Fruit fly (Drosophila melanogaster) whole organism, embryonic: Measurements from ENCODE around the gene CG5023.

ENCODE experiments used
- Adf1 ChIP-seq: fragments of 200-800 bp; sonication (Bioruptor generic); IDR thresholded peaks from 2 replicates; pipeline ENCODE4 v1.3.6; 2022; ENCODE audit warnings: missing biosample characterization, missing genetic modification characterization
- Awh ChIP-seq: fragments of 200-800 bp; sonication (Bioruptor generic); IDR thresholded peaks from 2 replicates; pipeline ENCODE4, ENCODE4 v1.3.6; 2022; ENCODE audit warnings: missing biosample characterization, missing genetic modification characterization
- B-H1 ChIP-seq: fragments of 200-800 bp; sonication (Bioruptor generic); IDR thresholded peaks from 3 replicates; pipeline ENCODE4 v1.3.6; 2022; ENCODE audit warnings: missing biosample characterization, missing genetic modification characterization
- Bdp1 ChIP-seq: fragments of 200-800 bp; sonication (Bioruptor generic); optimal IDR thresholded peaks from 3 replicates; lab custom pipeline; 2016; ENCODE audit warnings: missing biosample characterization, missing genetic modification characterization
- Bteb2 ChIP-seq: fragments of 200-800 bp; sonication (Bioruptor generic); optimal IDR thresholded peaks from 2 replicates; lab custom pipeline; 2016; ENCODE audit warnings: missing biosample characterization, missing genetic modification characterization
- CG10366 ChIP-seq: fragments of 200-800 bp; sonication (Bioruptor generic); IDR thresholded peaks from 2 replicates; pipeline ENCODE4 v1.3.6; 2022; ENCODE audit warnings: missing biosample characterization, missing genetic modification characterization
- CG10543 ChIP-seq: fragments of 200-800 bp; sonication (Bioruptor generic); optimal IDR thresholded peaks from 3 replicates; lab custom pipeline; 2017; ENCODE audit warnings: missing biosample characterization, mild to moderate bottlenecking, missing genetic modification characterization, moderate library complexity
- CG10565 ChIP-seq: fragments of 200-800 bp; sonication (Bioruptor generic); optimal IDR thresholded peaks from 3 replicates; lab custom pipeline; 2016; ENCODE audit warnings: missing biosample characterization, mild to moderate bottlenecking, missing genetic modification characterization
- CG12769 ChIP-seq: fragments of 200-800 bp; sonication (Bioruptor generic); optimal IDR thresholded peaks from 2 replicates; lab custom pipeline; 2019; ENCODE audit warnings: missing biosample characterization, mild to moderate bottlenecking, missing genetic modification characterization, moderate library complexity
- CG15479 ChIP-seq: fragments of 200-800 bp; sonication (Bioruptor generic); optimal IDR thresholded peaks from 3 replicates; lab custom pipeline; 2019; ENCODE audit warnings: missing biosample characterization, mild to moderate bottlenecking, missing genetic modification characterization, moderate library complexity
- CG1603 ChIP-seq: fragments of 200-800 bp; sonication (Bioruptor generic); optimal IDR thresholded peaks from 2 replicates; lab custom pipeline; 2019; ENCODE audit warnings: missing biosample characterization, mild to moderate bottlenecking, missing genetic modification characterization, moderate library complexity
- CG18476 ChIP-seq: fragments of 200-800 bp; sonication (Bioruptor generic); optimal IDR thresholded peaks from 2 replicates; lab custom pipeline; 2016; ENCODE audit warnings: missing biosample characterization, mild to moderate bottlenecking, missing genetic modification characterization
- CG2129 ChIP-seq: fragments of 200-800 bp; sonication (Bioruptor generic); IDR thresholded peaks from 2 replicates; pipeline ENCODE4 v1.3.6; 2022; ENCODE audit warnings: missing biosample characterization, missing genetic modification characterization; ENCODE audit not compliant: partially characterized antibody
- CG2199 ChIP-seq: fragments of 200-800 bp; sonication (Bioruptor generic); IDR thresholded peaks from 3 replicates; pipeline ENCODE4 v1.3.6; 2022; ENCODE audit warnings: missing biosample characterization, missing genetic modification characterization
- CG2712 ChIP-seq: fragments of 200-800 bp; optimal IDR thresholded peaks from 3 replicates; lab custom pipeline; 2019; ENCODE audit warnings: missing biosample characterization, mild to moderate bottlenecking, missing genetic modification characterization, moderate library complexity
- CG30431 ChIP-seq: fragments of 200-800 bp; sonication (Bioruptor generic); optimal IDR thresholded peaks from 2 replicates; lab custom pipeline; 2017; ENCODE audit warnings: missing biosample characterization, missing genetic modification characterization
- CG31224 ChIP-seq: fragments of 200-800 bp; sonication (Bioruptor generic); IDR thresholded peaks from 2 replicates; pipeline ENCODE4 v1.3.6; 2022; ENCODE audit warnings: missing biosample characterization, missing genetic modification characterization
- CG42726 ChIP-seq: fragments of 200-800 bp; sonication (Bioruptor generic); IDR thresholded peaks from 2 replicates; pipeline ENCODE4 v1.3.6; 2022; ENCODE audit warnings: missing biosample characterization, missing genetic modification characterization; ENCODE audit not compliant: partially characterized antibody
- CG6683 ChIP-seq: fragments of 200-800 bp; sonication (Bioruptor generic); optimal IDR thresholded peaks from 2 replicates; lab custom pipeline; 2017; ENCODE audit warnings: missing biosample characterization, mild to moderate bottlenecking, missing genetic modification characterization, missing genetic modification reagents
- CG7745 ChIP-seq: fragments of 200-800 bp; sonication (Bioruptor generic); optimal IDR thresholded peaks from 2 replicates; lab custom pipeline; 2018; ENCODE audit warnings: missing biosample characterization, mild to moderate bottlenecking, missing genetic modification characterization, moderate library complexity
- CG7786 ChIP-seq: fragments of 200-800 bp; sonication (Bioruptor generic); optimal IDR thresholded peaks from 2 replicates; lab custom pipeline; 2016; ENCODE audit warnings: missing biosample characterization, missing genetic modification characterization
- CG7963 ChIP-seq: fragments of 200-800 bp; sonication (Bioruptor generic); IDR thresholded peaks from 3 replicates; pipeline ENCODE4 v1.3.6; 2022; ENCODE audit warnings: missing biosample characterization, missing genetic modification characterization; ENCODE audit not compliant: partially characterized antibody
- Chrac-16 ChIP-seq: fragments of 200-800 bp; sonication (Bioruptor generic); optimal IDR thresholded peaks from 3 replicates; lab custom pipeline; 2016; ENCODE audit warnings: missing biosample characterization, missing genetic modification characterization
- Doc2 ChIP-seq: fragments of 200-800 bp; sonication (Bioruptor generic); IDR thresholded peaks from 2 replicates; pipeline ENCODE4 v1.3.6; 2022; ENCODE audit warnings: missing biosample characterization, missing genetic modification characterization
- Ets65A ChIP-seq: fragments of 200-800 bp; sonication (Bioruptor generic); peaks from one replicate; lab custom pipeline; 2016; ENCODE audit warnings: missing biosample characterization, missing genetic modification characterization
- H15 ChIP-seq: fragments of 200-800 bp; sonication (Bioruptor generic); IDR thresholded peaks from 3 replicates; pipeline ENCODE4 v1.3.6; 2022; ENCODE audit warnings: missing biosample characterization, missing genetic modification characterization
- HLH54F ChIP-seq: fragments of 200-800 bp; sonication (Bioruptor generic); optimal IDR thresholded peaks from 3 replicates; lab custom pipeline; 2016; ENCODE audit warnings: missing biosample characterization, missing genetic modification characterization
- Hmr ChIP-seq: fragments of 200-800 bp; sonication (Bioruptor generic); optimal IDR thresholded peaks from 3 replicates; lab custom pipeline; 2017; ENCODE audit warnings: mild to moderate bottlenecking, missing biosample characterization, missing genetic modification reagents, missing genetic modification characterization
- Hmx ChIP-seq: fragments of 200-800 bp; sonication (Bioruptor generic); optimal IDR thresholded peaks from 2 replicates; lab custom pipeline; 2016; ENCODE audit warnings: missing biosample characterization, missing genetic modification characterization
- Jarid2 ChIP-seq: fragments of 200-800 bp; sonication (Bioruptor generic); optimal IDR thresholded peaks from 3 replicates; lab custom pipeline; 2017; ENCODE audit warnings: mild to moderate bottlenecking, missing biosample characterization, missing genetic modification reagents, missing genetic modification characterization
- Lpt ChIP-seq: fragments of >200 bp; optimal IDR thresholded peaks from 2 replicates; lab custom pipeline; 2018; ENCODE audit warnings: missing biosample characterization, missing genetic modification characterization
- Nf-YA ChIP-seq: fragments of 200-800 bp; sonication (Bioruptor generic); IDR thresholded peaks from 2 replicates; pipeline ENCODE4 v1.3.6; 2022; ENCODE audit warnings: missing biosample characterization, missing genetic modification characterization
- Sox100B ChIP-seq: fragments of 200-800 bp; sonication (Bioruptor generic); optimal IDR thresholded peaks from 3 replicates; lab custom pipeline; 2018; ENCODE audit warnings: missing biosample characterization, mild to moderate bottlenecking, missing genetic modification characterization
- Ssrp ChIP-seq: fragments of 200-800 bp; sonication (Bioruptor generic); optimal IDR thresholded peaks from 2 replicates; lab custom pipeline; 2018; ENCODE audit warnings: missing biosample characterization, mild to moderate bottlenecking, missing genetic modification characterization, moderate library complexity
- Taf1 ChIP-seq: fragments of 200-800 bp; sonication (Bioruptor generic); IDR thresholded peaks from 2 replicates; pipeline ENCODE4 v1.3.6; 2022; ENCODE audit warnings: missing biosample characterization, missing genetic modification characterization
- abd-A ChIP-seq: fragments of 200-800 bp; sonication (Bioruptor generic); optimal IDR thresholded peaks from 3 replicates; lab custom pipeline; 2019; ENCODE audit warnings: missing biosample characterization, mild to moderate bottlenecking, missing genetic modification characterization, moderate library complexity
- amos ChIP-seq: fragments of 200-800 bp; sonication (Bioruptor generic); IDR thresholded peaks from 2 replicates; pipeline ENCODE4 v1.3.6; 2022; ENCODE audit warnings: missing biosample characterization, missing genetic modification characterization; ENCODE audit not compliant: partially characterized antibody
- bbx ChIP-seq: fragments of 200-800 bp; sonication (Bioruptor generic); IDR thresholded peaks from 2 replicates; pipeline ENCODE4 v1.3.6; 2022; ENCODE audit warnings: missing biosample characterization, missing genetic modification characterization; ENCODE audit not compliant: partially characterized antibody
- exex ChIP-seq: fragments of 200-800 bp; sonication (Bioruptor generic); optimal IDR thresholded peaks from 4 replicates; lab custom pipeline; 2018; ENCODE audit warnings: missing biosample characterization, mild to moderate bottlenecking, missing genetic modification characterization, moderate library complexity
- fu2 ChIP-seq: fragments of 200-800 bp; sonication (Bioruptor generic); optimal IDR thresholded peaks from 2 replicates; lab custom pipeline; 2016; ENCODE audit warnings: missing biosample characterization, missing genetic modification characterization
- her ChIP-seq: fragments of 200-800 bp; sonication (Bioruptor generic); optimal IDR thresholded peaks from 2 replicates; lab custom pipeline; 2016; ENCODE audit warnings: missing biosample characterization, missing genetic modification characterization
- oc ChIP-seq: fragments of 200-800 bp; sonication (Bioruptor generic); optimal IDR thresholded peaks from 2 replicates; lab custom pipeline; 2018; ENCODE audit warnings: missing biosample characterization, mild to moderate bottlenecking, missing genetic modification characterization, moderate library complexity
- ranshi ChIP-seq: fragments of 200-800 bp; sonication (Bioruptor generic); IDR thresholded peaks from 2 replicates; pipeline ENCODE4 v1.3.6; 2022; ENCODE audit warnings: missing biosample characterization, missing genetic modification characterization
- repo ChIP-seq: fragments of 200-800 bp; sonication (Bioruptor generic); optimal IDR thresholded peaks from 2 replicates; lab custom pipeline; 2016; ENCODE audit warnings: missing biosample characterization, missing genetic modification characterization
- ro ChIP-seq: fragments of 200-800 bp; sonication (Bioruptor generic); IDR thresholded peaks from 2 replicates; pipeline ENCODE4 v1.3.6; 2022; ENCODE audit warnings: missing biosample characterization, missing genetic modification characterization
- sd ChIP-seq: fragments of 200-800 bp; sonication (Bioruptor generic); optimal IDR thresholded peaks from 3 replicates; lab custom pipeline; 2018; ENCODE audit warnings: missing biosample characterization, mild to moderate bottlenecking, missing genetic modification characterization, moderate library complexity
- sens ChIP-seq: fragments of 200-800 bp; sonication (Bioruptor generic); peaks from one replicate; lab custom pipeline; 2016; ENCODE audit warnings: missing biosample characterization, missing genetic modification characterization
- sens-2 ChIP-seq: fragments of 200-800 bp; sonication (Bioruptor generic); IDR thresholded peaks from 2 replicates; pipeline ENCODE4 v1.3.6; 2022; ENCODE audit warnings: missing biosample characterization, missing genetic modification characterization
- tin ChIP-seq: fragments of 200-800 bp; sonication (Bioruptor generic); optimal IDR thresholded peaks from 3 replicates; lab custom pipeline; 2016; ENCODE audit warnings: missing biosample characterization, missing genetic modification characterization

Gene CG5023

DNA sequence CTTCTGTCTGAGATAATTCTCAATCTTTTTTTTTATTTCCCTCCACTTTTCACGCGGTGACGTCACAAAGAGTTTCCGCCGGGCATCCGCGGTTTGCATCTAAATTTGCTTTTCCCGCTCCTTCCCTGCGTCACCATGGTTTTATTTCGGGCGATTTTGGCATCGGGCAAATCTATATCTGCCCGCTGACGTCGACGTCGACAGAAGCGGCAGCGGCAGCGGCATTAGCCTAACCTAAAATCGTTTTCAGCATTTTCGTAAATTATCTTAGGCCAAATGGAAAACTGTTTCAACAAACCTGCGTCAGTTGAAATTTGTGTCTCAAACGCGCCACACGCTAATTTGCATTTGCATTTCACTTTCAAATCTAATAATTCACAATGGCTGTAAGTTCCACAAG, at the start of gene CG5023:
Gene CG5023 (plus strand): TSS at position 301 of the 400 bp plus-strand sequence.
- peak; percentile 57 for TF ChIP-seq CG12769
- TF ChIP-seq ro, result no peak
- no peak for TF ChIP-seq H15 (GFP tag; lab: Robert Waterston, UW)
- no peak for TF ChIP-seq bbx (GFP tag; lab: Robert Waterston, UW)
- TF ChIP-seq Adf1 (GFP tag; lab: Robert Waterston, UW), result peak; percentile 49
- TF ChIP-seq CG18476, result no peak
- peak; percentile 12 for TF ChIP-seq CG10543 (GFP tag; lab: Kevin White, UChicago)

DNA sequence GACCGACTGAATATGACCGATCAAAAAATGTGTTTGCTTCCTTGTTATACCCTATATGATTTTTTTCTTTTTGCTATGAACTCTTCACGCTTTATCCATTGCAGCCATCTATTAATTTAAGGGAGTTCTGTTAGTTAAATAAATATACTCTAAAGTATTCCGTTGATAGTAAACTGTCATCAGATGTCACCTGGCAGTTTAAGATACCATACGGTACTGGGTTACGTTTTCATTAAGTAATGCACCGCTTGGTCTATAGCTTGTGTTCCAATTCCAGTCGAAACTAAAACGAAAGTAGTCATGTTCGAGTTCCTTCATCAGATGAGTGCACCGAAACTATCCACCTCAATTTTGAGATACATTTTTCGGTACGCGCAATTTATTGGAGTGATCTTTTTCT, 48.5 kb upstream of the CG5023 start, which contains the start of gene Gr92a:
Gene Gr92a (plus strand): TSS at position 301 of the 400 bp plus-strand sequence.
- TF ChIP-seq exex (no peak), Awh (GFP tag; lab: Robert Waterston, UW) (no peak), Hmr (GFP tag; lab: Kevin White, UChicago) (no peak), oc (tag; lab: Kevin White, UChicago) (no peak), sens-2 (GFP tag; lab: Robert Waterston, UW) (no peak), Ssrp (tag; lab: Kevin White, UChicago) (no peak), Bteb2 (no peak), CG1603 (tag; lab: Kevin White, UChicago) (no peak), CG2129 (GFP tag; lab: Robert Waterston, UW) (no peak), CG15479 (GFP tag; lab: Kevin White, UChicago) (no peak), Jarid2 (GFP tag; lab: Kevin White, UChicago) (no peak), Bdp1 (no peak), her (GFP tag; lab: Kevin White, UChicago) (no peak), Adf1 (GFP tag; lab: Robert Waterston, UW) (no peak), Doc2 (GFP tag; lab: Robert Waterston, UW) (no peak), abd-A (no peak), CG30431 (GFP tag; lab: Kevin White, UChicago) (no peak), CG31224 (no peak), Taf1 (GFP tag; lab: Robert Waterston, UW) (no peak), CG2199 (GFP tag; lab: Robert Waterston, UW) (no peak)

DNA sequence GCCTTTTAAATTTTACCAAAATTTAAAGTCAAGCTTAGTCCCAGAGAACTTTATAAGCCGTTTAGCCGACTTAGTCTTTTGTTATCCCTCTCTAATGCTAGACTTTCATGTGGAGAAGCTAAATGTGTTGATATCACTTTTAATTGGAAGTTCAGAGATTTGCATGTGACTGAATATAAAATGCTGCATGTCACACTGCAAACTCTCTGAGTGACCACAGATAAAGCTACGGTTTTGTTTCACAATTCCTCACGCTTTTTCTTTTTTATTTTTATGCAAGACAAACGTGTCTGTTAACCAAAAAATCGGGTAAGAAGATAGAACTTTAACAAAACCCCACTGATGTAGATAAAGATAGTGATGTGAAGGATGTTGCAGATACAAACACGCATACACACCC, 44.8 kb upstream of the CG5023 start:
- no peak for TF ChIP-seq B-H1 (GFP tag; lab: Robert Waterston, UW)
- TF ChIP-seq Ets65A (GFP tag; lab: Kevin White, UChicago), result peak; percentile 90

DNA sequence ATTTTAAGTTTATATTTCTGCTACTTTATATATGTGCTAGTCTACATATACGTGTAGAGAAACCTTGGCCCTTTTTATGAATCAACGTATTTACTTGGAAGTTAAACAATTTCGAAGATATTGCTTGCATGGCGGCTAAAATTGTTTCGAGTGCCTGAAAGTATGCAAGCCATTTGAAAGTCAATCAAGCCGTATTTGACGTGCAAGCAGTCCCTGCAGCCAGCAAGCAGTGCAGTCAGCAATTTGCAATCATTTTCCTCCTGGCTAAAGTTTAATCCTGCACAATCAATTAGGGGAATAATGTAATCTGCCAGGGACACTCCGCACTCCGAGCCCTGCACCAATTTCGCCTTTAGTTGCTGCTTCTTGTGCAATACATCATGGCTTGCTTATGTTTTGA, 14.6 kb upstream of the CG5023 start:
- no peak for TF ChIP-seq sd (tag; lab: Kevin White, UChicago)
- no peak for TF ChIP-seq CG2712 (tag; lab: Kevin White, UChicago)
- peak; percentile 35; the same call in 1 of the 2 replicates for TF ChIP-seq amos (GFP tag; lab: Robert Waterston, UW)
- no peak for TF ChIP-seq CG7745 (tag; lab: Kevin White, UChicago)
- TF ChIP-seq fu2 (GFP tag; lab: Kevin White, UChicago), result no peak
- no peak for TF ChIP-seq repo
- TF ChIP-seq Lpt (GFP tag; lab: Kevin White, UChicago), result no peak
- no peak for TF ChIP-seq Chrac-16 (GFP tag; lab: Kevin White, UChicago)
- no peak for TF ChIP-seq CG10565 (GFP tag; lab: Kevin White, UChicago)
- TF ChIP-seq Hmx (GFP tag; lab: Kevin White, UChicago), result no peak
- TF ChIP-seq tin (GFP tag; lab: Kevin White, UChicago), result no peak
- TF ChIP-seq CG10366 (GFP tag; lab: Robert Waterston, UW), result no peak
- TF ChIP-seq Nf-YA (GFP tag; lab: Robert Waterston, UW), result no peak
- TF ChIP-seq CG7963 (GFP tag; lab: Robert Waterston, UW), result no peak
- TF ChIP-seq CG6683, result no peak
- no peak for TF ChIP-seq Sox100B
- TF ChIP-seq HLH54F (GFP tag; lab: Kevin White, UChicago), result no peak
- TF ChIP-seq CG42726, result peak; percentile 49; the same call in 1 of the 2 replicates
- no peak for TF ChIP-seq ranshi (GFP tag; lab: Robert Waterston, UW)
- no peak for TF ChIP-seq CG7786
- TF ChIP-seq sens (GFP tag; lab: Kevin White, UChicago), result peak; percentile 53
